Fruit fly (Drosophila melanogaster): ENCODE measurements around the gene CG6059.

The CG6059 gene

dm6 chr3R:27152129-27152968, 27.9 kb upstream of the CG6059 start (continued):
- TF ChIP-seq CG7556 (GFP tag; optimal IDR thresholded peaks at IDR 0.05) (peak; percentile 57), nerfin-1 (tag; optimal IDR thresholded peaks at IDR 0.05) (peak; percentile 23), Xrp1 (GFP tag; IDR thresholded peaks at IDR 0.05) (peak; percentile 25; the same call in 1 of the 2 replicates), Med (GFP tag) (peak; percentile 91), lov (optimal IDR thresholded peaks at IDR 0.05) (no peak), lov (GFP tag; IDR thresholded peaks at IDR 0.05) (no peak), CG10979 (tag; optimal IDR thresholded peaks at IDR 0.05) (peak; percentile 40), Dip3 (GFP tag; optimal IDR thresholded peaks at IDR 0.05) (peak; percentile 45), Eip74EF (GFP tag; optimal IDR thresholded peaks at IDR 0.05) (peak in 1 of 2 experiments; percentile 28), bab2 (GFP tag; optimal IDR thresholded peaks at IDR 0.05) (peak; percentile 57), Sox102F (GFP tag; optimal IDR thresholded peaks at IDR 0.05) (peak; percentile 65), CG3838 (GFP tag; optimal IDR thresholded peaks at IDR 0.05) (no peak), CG7271 (tag; optimal IDR thresholded peaks at IDR 0.05) (no peak), Bdp1 (GFP tag; optimal IDR thresholded peaks at IDR 0.05) (no peak), tx (GFP tag; optimal IDR thresholded peaks at IDR 0.05) (peak; percentile 15), psq (GFP tag; optimal IDR thresholded peaks at IDR 0.05) (peak; percentile 11), Hmr (GFP tag; optimal IDR thresholded peaks at IDR 0.05) (peak; percentile 58), CG12071 (GFP tag; optimal IDR thresholded peaks at IDR 0.05) (peak; percentile 40), chif (GFP tag; optimal IDR thresholded peaks at IDR 0.05) (no peak), CG32767 (GFP tag; IDR thresholded peaks at IDR 0.05) (no peak), CG31441 (GFP tag; IDR thresholded peaks at IDR 0.05) (peak; percentile 58), lbe (GFP tag; optimal IDR thresholded peaks at IDR 0.05) (no peak), B-H2 (GFP tag; optimal IDR thresholded peaks at IDR 0.05) (no peak), Ptx1 (GFP tag; IDR thresholded peaks at IDR 0.05) (peak; percentile 54), ro (GFP tag; IDR thresholded peaks at IDR 0.05) (no peak), usp (GFP tag; optimal IDR thresholded peaks at IDR 0.05) (no peak), Nf-YC (tag; optimal IDR thresholded peaks at IDR 0.05) (peak; percentile 19), dati (GFP tag; IDR thresholded peaks at IDR 0.05) (no peak), Ets65A (GFP tag) (peak; percentile 41), CG31388 (GFP tag; optimal IDR thresholded peaks at IDR 0.05) (no peak), CG4360 (GFP tag; IDR thresholded peaks at IDR 0.05) (no peak), zfh1 (GFP tag; IDR thresholded peaks at IDR 0.05) (no peak), danr (GFP tag; IDR thresholded peaks at IDR 0.05) (0 out of 2 replicates have a peak, but pooled peaks have one; percentile 13), MTF-1 (GFP tag; optimal IDR thresholded peaks at IDR 0.05; ENCODE audit: borderline replicate concordance) (no peak), vvl (GFP tag; IDR thresholded peaks at IDR 0.05) (peak; percentile 36; the same call in 1 of the 2 replicates), CG4328 (GFP tag; optimal IDR thresholded peaks at IDR 0.05) (peak; percentile 17), CG43689 (GFP tag; IDR thresholded peaks at IDR 0.05) (no peak), mirr (GFP tag; optimal IDR thresholded peaks at IDR 0.05) (no peak), jigr1 (GFP tag; IDR thresholded peaks at IDR 0.05) (no peak), Rfx (GFP tag; IDR thresholded peaks at IDR 0.05) (peak; percentile 70), CG15479 (GFP tag; optimal IDR thresholded peaks at IDR 0.05) (no peak), fd102C (GFP tag; optimal IDR thresholded peaks at IDR 0.05) (no peak), CG17612 (GFP tag; IDR thresholded peaks at IDR 0.05) (no peak), CG8478 (optimal IDR thresholded peaks at IDR 0.05) (no peak), Hr39 (optimal IDR thresholded peaks at IDR 0.05) (no peak), B-H1 (GFP tag; IDR thresholded peaks at IDR 0.05) (no peak), NFAT (GFP tag; IDR thresholded peaks at IDR 0.05) (peak; percentile 24; the same call in 1 of the 2 replicates), Ets97D (GFP tag; optimal IDR thresholded peaks at IDR 0.05) (no peak), CG4854 (GFP tag; optimal IDR thresholded peaks at IDR 0.05) (peak; percentile 22), da (GFP tag; optimal IDR thresholded peaks at IDR 0.05) (no peak), CG18764 (GFP tag; optimal IDR thresholded peaks at IDR 0.05) (no peak)
